Worm (Caenorhabditis elegans) whole organism, young adult: ENCODE results near the gene R53.8.

Source experiments
- B0261.1 ChIP-seq: sonication (generic microtip); optimal IDR thresholded peaks from 2 replicates; lab custom pipeline; 2016; ENCODE audit warnings: mild to moderate bottlenecking, missing genetic modification characterization, moderate library complexity, missing compliant biosample characterization
- F23B12.7 ChIP-seq: sonication (generic microtip); optimal IDR thresholded peaks from 2 replicates; lab custom pipeline; 2017; ENCODE audit warnings: missing genetic modification characterization, mild to moderate bottlenecking, missing compliant biosample characterization, antibody characterized with exemption, moderate library complexity; ENCODE audit not compliant: insufficient read depth
- F33H1.4 ChIP-seq: fragments of 200-800 bp; sonication (Bioruptor generic); IDR thresholded peaks from 2 replicates; pipeline ENCODE4 v1.3.6; 2022; ENCODE audit warnings: missing genetic modification reagents, missing genetic modification characterization, missing compliant biosample characterization
- hmg-1.2 ChIP-seq: fragments of 200-800 bp; sonication (Bioruptor generic); IDR thresholded peaks from 2 replicates; pipeline ENCODE4 v1.3.6; 2022; ENCODE audit warnings: missing genetic modification reagents, missing genetic modification characterization, missing compliant biosample characterization
- pbrm-1 ChIP-seq: fragments of 200-800 bp; sonication (Bioruptor generic); IDR thresholded peaks from 2 replicates; pipeline ENCODE4 v1.3.6; 2022; ENCODE audit warnings: missing genetic modification reagents, missing genetic modification characterization, missing compliant biosample characterization
- sdz-38 ChIP-seq: sonication (generic microtip); optimal IDR thresholded peaks from 2 replicates; lab custom pipeline; 2016; ENCODE audit warnings: missing genotype, missing genetic modification characterization, missing compliant biosample characterization
- snpc-4 ChIP-seq, 5 experiments: fragments of 150-350 bp in 1 of 5; sonication (generic microtip) in 4 of 5; optimal IDR thresholded peaks; 2 replicates each; lab custom pipeline; 2014 to 2018; ENCODE audit warnings: missing genetic modification characterization in 5 of 5, missing biosample characterization in 3 of 5, antibody characterized with exemption in 2 of 5, mild to moderate bottlenecking in 2 of 5, missing compliant biosample characterization in 2 of 5, missing genotype in 2 of 5, moderate library complexity in 2 of 5, missing genetic modification reagents in 1 of 5
- tbx-9 ChIP-seq: sonication (generic microtip); optimal IDR thresholded peaks from 2 replicates; lab custom pipeline; 2016; ENCODE audit warnings: borderline replicate concordance, missing genetic modification characterization, inconsistent platforms, missing compliant biosample characterization

DNA sequence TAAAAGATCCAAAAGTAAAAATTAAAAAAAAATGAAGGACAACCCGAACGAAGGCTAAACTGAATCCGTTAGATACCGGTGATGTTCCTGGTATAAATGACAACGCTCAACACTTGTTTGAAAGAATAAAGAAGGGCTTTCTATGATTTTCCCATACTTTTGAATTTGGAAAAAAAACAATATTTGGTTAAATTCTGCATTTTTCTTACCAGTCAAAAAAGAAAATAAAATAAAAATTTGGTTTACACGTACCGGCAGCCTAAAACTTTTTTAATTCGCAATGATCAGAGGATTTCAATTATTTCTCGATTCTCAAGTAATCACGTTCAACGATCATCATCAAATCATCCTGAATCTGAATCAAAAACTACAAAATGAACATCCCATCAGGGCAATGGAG lies 25.0 kb downstream of the R53.8 start, which contains the start of gene ZK892.3:
- TF ChIP-seq tbx-9 = no peak
- TF ChIP-seq F23B12.7 = no peak
- no peak for TF ChIP-seq pbrm-1 (GFP tag; lab: Robert Waterston, UW)
- TF ChIP-seq F33H1.4 = no peak
- TF ChIP-seq B0261.1 (tag; lab: Kevin White, UChicago) = no peak
- TF ChIP-seq snpc-4 (GFP tag; optimal IDR thresholded peaks at IDR 0.05; lab: Kevin White, UChicago) = no peak
- no peak for TF ChIP-seq snpc-4 (tag; optimal IDR thresholded peaks at IDR 0.05; lab: Kevin White, UChicago)
- no peak for TF ChIP-seq sdz-38 (tag; lab: Kevin White, UChicago)
- no peak for TF ChIP-seq hmg-1.2 (GFP tag; lab: Robert Waterston, UW)
